Worm (Caenorhabditis elegans) whole organism, L4 larva: ENCODE results near the gene tbb-2.

Experiments
- D1046.2 ChIP-seq: fragments of 200-800 bp; sonication (Bioruptor generic); IDR thresholded peaks from 2 replicates; pipeline ENCODE4 v1.3.6; 2022; ENCODE audit warnings: missing genetic modification characterization, missing compliant biosample characterization
- F26F4.8 ChIP-seq: fragments of 200-800 bp; sonication (Bioruptor generic); conservative IDR thresholded peaks from 2 replicates; pipeline ENCODE4 v1.3.6; 2022; ENCODE audit warnings: missing genetic modification characterization, missing compliant biosample characterization
- F37D6.2 ChIP-seq: sonication (generic microtip); optimal IDR thresholded peaks from 2 replicates; lab custom pipeline; 2016; ENCODE audit warnings: mild to moderate bottlenecking, missing genetic modification characterization, missing compliant biosample characterization
- T26A8.4 ChIP-seq: fragments of 200-800 bp; sonication (Bioruptor generic); IDR thresholded peaks from 2 replicates; pipeline ENCODE4 v1.3.6; 2022; ENCODE audit warnings: missing genetic modification characterization, missing compliant biosample characterization
- attf-4 ChIP-seq: sonication (generic microtip); optimal IDR thresholded peaks from 3 replicates; lab custom pipeline; 2017; ENCODE audit warnings: missing biosample characterization, missing genetic modification characterization
- ceh-20 ChIP-seq: fragments of 200-800 bp; sonication (Bioruptor generic); IDR thresholded peaks from 2 replicates; pipeline ENCODE4 v1.3.6; 2022; ENCODE audit warnings: missing genetic modification reagents, missing genetic modification characterization, missing compliant biosample characterization
- ceh-28 ChIP-seq: fragments of 150-350 bp; optimal IDR thresholded peaks from 2 replicates; lab custom pipeline; 2014; ENCODE audit warnings: missing biosample characterization, missing genetic modification reagents, missing genetic modification characterization
- ceh-32 ChIP-seq: sonication (generic microtip); optimal IDR thresholded peaks from 2 replicates; lab custom pipeline; 2016; ENCODE audit warnings: mild to moderate bottlenecking, missing genetic modification characterization, missing compliant biosample characterization; ENCODE audit not compliant: poor library complexity
- ceh-62 ChIP-seq: sonication (generic microtip); optimal IDR thresholded peaks from 2 replicates; lab custom pipeline; 2017; ENCODE audit warnings: missing biosample characterization, missing genetic modification characterization
- daf-12 ChIP-seq: fragments of 150-350 bp; optimal IDR thresholded peaks from 2 replicates; lab custom pipeline; 2014; ENCODE audit warnings: missing biosample characterization, missing genetic modification reagents, missing genetic modification characterization
- daf-19 ChIP-seq: fragments of 200-800 bp; sonication (Bioruptor generic); conservative IDR thresholded peaks from 2 replicates; pipeline ENCODE4 v1.3.6; 2022; ENCODE audit warnings: missing genetic modification characterization, missing compliant biosample characterization
- daf-8 ChIP-seq: fragments of 200-800 bp; sonication (Bioruptor generic); IDR thresholded peaks from 2 replicates; pipeline ENCODE4 v1.3.6; 2022; ENCODE audit warnings: missing genetic modification characterization, missing compliant biosample characterization
- dmd-6 ChIP-seq: fragments of 200-800 bp; sonication (Bioruptor generic); IDR thresholded peaks from 2 replicates; pipeline ENCODE4 v1.3.6; 2022; ENCODE audit warnings: missing genetic modification reagents, missing genetic modification characterization, missing compliant biosample characterization
- dmd-8 ChIP-seq: fragments of 200-800 bp; sonication (Bioruptor generic); IDR thresholded peaks from 2 replicates; pipeline ENCODE4 v1.3.6; 2022; ENCODE audit warnings: missing genetic modification characterization, missing compliant biosample characterization
- duxl-1 ChIP-seq: sonication (generic microtip); optimal IDR thresholded peaks from 2 replicates; lab custom pipeline; 2016; ENCODE audit warnings: mild to moderate bottlenecking, missing genetic modification characterization, moderate library complexity, missing compliant biosample characterization; ENCODE audit not compliant: poor library complexity
- dve-1 ChIP-seq: sonication (generic microtip); optimal IDR thresholded peaks from 2 replicates; lab custom pipeline; 2017; ENCODE audit warnings: antibody characterized with exemption, mild to moderate bottlenecking, missing genetic modification characterization, missing compliant biosample characterization; ENCODE audit not compliant: insufficient read depth
- egl-27 ChIP-seq: sonication (generic microtip); optimal IDR thresholded peaks from 3 replicates; lab custom pipeline; 2017; ENCODE audit warnings: missing biosample characterization, missing genetic modification reagents, missing genetic modification characterization
- fkh-10 ChIP-seq: fragments of 150-350 bp; optimal IDR thresholded peaks from 2 replicates; lab custom pipeline; 2014; ENCODE audit warnings: missing biosample characterization, missing genetic modification reagents, missing genetic modification characterization
- fos-1 ChIP-seq: fragments of 150-350 bp; optimal IDR thresholded peaks from 2 replicates; lab custom pipeline; 2014; ENCODE audit warnings: missing biosample characterization, missing genetic modification characterization
- hif-1 ChIP-seq, 2 experiments: sonication (generic microtip); optimal IDR thresholded peaks; 2 replicates each; lab custom pipeline; 2016 to 2017; ENCODE audit warnings: missing compliant biosample characterization in 2 of 2, missing genetic modification characterization in 2 of 2, missing genetic modification reagents in 2 of 2, missing genotype in 2 of 2, mild to moderate bottlenecking in 1 of 2
- hlh-11 ChIP-seq: fragments of 200-800 bp; sonication (Bioruptor generic); optimal IDR thresholded peaks from 2 replicates; lab custom pipeline; 2018; ENCODE audit warnings: mild to moderate bottlenecking, missing genetic modification characterization, missing compliant biosample characterization
- hlh-30 ChIP-seq: sonication (generic microtip); optimal IDR thresholded peaks from 2 replicates; lab custom pipeline; 2017; ENCODE audit warnings: antibody characterized with exemption, mild to moderate bottlenecking, missing genetic modification characterization, missing compliant biosample characterization; ENCODE audit not compliant: insufficient read depth
- hmg-1.1 ChIP-seq: fragments of 200-800 bp; sonication (Bioruptor generic); IDR thresholded peaks from 2 replicates; pipeline ENCODE4 v1.3.6; 2022; ENCODE audit warnings: missing genetic modification reagents, missing genetic modification characterization, missing compliant biosample characterization
- lin-1 ChIP-seq: fragments of 200-800 bp; sonication (Bioruptor generic); IDR thresholded peaks from 2 replicates; pipeline ENCODE4 v1.3.6; 2022; ENCODE audit warnings: missing genetic modification reagents, missing genetic modification characterization, missing compliant biosample characterization
- lin-29 ChIP-seq: fragments of 200-800 bp; sonication (Bioruptor generic); IDR thresholded peaks from 2 replicates; pipeline ENCODE4 v1.3.6; 2022; ENCODE audit warnings: missing genetic modification reagents, missing genetic modification characterization, missing compliant biosample characterization
- lir-3 ChIP-seq: sonication (generic microtip); optimal IDR thresholded peaks from 2 replicates; lab custom pipeline; 2016; ENCODE audit warnings: mild to moderate bottlenecking, missing genetic modification characterization, missing compliant biosample characterization
- lsy-2 ChIP-seq, 2 experiments: fragments of 150-350 bp in 1 of 2; sonication (generic microtip) in 1 of 2; optimal IDR thresholded peaks; 2 replicates each; lab custom pipeline; 2014 to 2017; ENCODE audit warnings: missing biosample characterization in 2 of 2, missing genetic modification characterization in 2 of 2
- mep-1 ChIP-seq: fragments of 150-350 bp; sonication (generic microtip); optimal IDR thresholded peaks from 3 replicates; lab custom pipeline; 2014; ENCODE audit warnings: missing biosample characterization, missing genetic modification characterization
- mes-2 ChIP-seq: sonication (generic microtip); optimal IDR thresholded peaks from 2 replicates; lab custom pipeline; 2016; ENCODE audit warnings: missing genotype, mild to moderate bottlenecking, missing genetic modification characterization, missing compliant biosample characterization; ENCODE audit not compliant: poor library complexity, severe bottlenecking
- mxl-2 ChIP-seq: fragments of 200-800 bp; sonication (Bioruptor generic); conservative IDR thresholded peaks from 2 replicates; pipeline ENCODE4 v1.3.6; 2022; ENCODE audit warnings: missing genetic modification reagents, missing genetic modification characterization, missing compliant biosample characterization
- nhr-10 ChIP-seq: fragments of 150-350 bp; optimal IDR thresholded peaks from 2 replicates; lab custom pipeline; 2014; ENCODE audit warnings: missing biosample characterization, missing genetic modification characterization
- nhr-11 ChIP-seq: fragments of 150-350 bp; optimal IDR thresholded peaks from 2 replicates; lab custom pipeline; 2014; ENCODE audit warnings: missing biosample characterization, missing genetic modification characterization
- nhr-28 ChIP-seq: fragments of 150-350 bp; optimal IDR thresholded peaks from 2 replicates; lab custom pipeline; 2014; ENCODE audit warnings: missing biosample characterization, missing genetic modification characterization
- nhr-42 ChIP-seq: fragments of 200-800 bp; sonication (Bioruptor generic); IDR thresholded peaks from 2 replicates; pipeline ENCODE4 v1.3.6; 2022; ENCODE audit warnings: missing genetic modification characterization, missing compliant biosample characterization
- rbr-2 ChIP-seq: sonication (generic microtip); optimal IDR thresholded peaks from 2 replicates; lab custom pipeline; 2016; ENCODE audit warnings: missing genotype, missing genetic modification characterization, missing compliant biosample characterization
- saeg-2 ChIP-seq: fragments of 200-800 bp; sonication (Bioruptor generic); IDR thresholded peaks from 2 replicates; pipeline ENCODE4 v1.3.6; 2022; ENCODE audit warnings: missing genetic modification reagents, missing genetic modification characterization, missing compliant biosample characterization
- sdz-12 ChIP-seq: fragments of 200-800 bp; sonication (Bioruptor generic); optimal IDR thresholded peaks from 2 replicates; lab custom pipeline; 2018; ENCODE audit warnings: mild to moderate bottlenecking, missing genetic modification characterization, missing compliant biosample characterization
- set-16 ChIP-seq: fragments of 200-800 bp; sonication (Bioruptor generic); IDR thresholded peaks from 2 replicates; pipeline ENCODE4 v1.3.6; 2022; ENCODE audit warnings: missing genetic modification reagents, missing genetic modification characterization, missing compliant biosample characterization
- snpc-4 ChIP-seq: fragments of 150-350 bp; optimal IDR thresholded peaks from 2 replicates; lab custom pipeline; 2014; ENCODE audit warnings: missing biosample characterization, missing genetic modification characterization
- spr-1 ChIP-seq: sonication (generic microtip); optimal IDR thresholded peaks from 2 replicates; lab custom pipeline; 2016; ENCODE audit warnings: mild to moderate bottlenecking, missing genetic modification characterization, missing compliant biosample characterization
- tag-97 ChIP-seq: fragments of 200-800 bp; sonication (Bioruptor generic); IDR thresholded peaks from 2 replicates; pipeline ENCODE4 v1.3.6; 2022; ENCODE audit warnings: missing genetic modification characterization, missing compliant biosample characterization
- tra-1 ChIP-seq: fragments of 200-800 bp; sonication (Bioruptor generic); IDR thresholded peaks from 2 replicates; pipeline ENCODE4 v1.3.6; 2022; ENCODE audit warnings: missing genetic modification reagents, missing genetic modification characterization, missing compliant biosample characterization
- unc-39 ChIP-seq: sonication (generic microtip); optimal IDR thresholded peaks from 2 replicates; lab custom pipeline; 2017; ENCODE audit warnings: missing biosample characterization, missing genetic modification characterization
- vab-7 ChIP-seq: fragments of 200-800 bp; sonication (Bioruptor generic); IDR thresholded peaks from 2 replicates; pipeline ENCODE4 v1.3.6; 2022; ENCODE audit warnings: missing genetic modification reagents, missing genetic modification characterization, missing compliant biosample characterization
- zfp-3 ChIP-seq: fragments of 200-800 bp; sonication (Bioruptor generic); conservative IDR thresholded peaks from 2 replicates; pipeline ENCODE4 v1.3.6; 2022; ENCODE audit warnings: missing genetic modification reagents, missing genetic modification characterization, missing compliant biosample characterization
- zip-2 ChIP-seq: fragments of 150-350 bp; optimal IDR thresholded peaks from 2 replicates; lab custom pipeline; 2014; ENCODE audit warnings: missing biosample characterization, missing genetic modification characterization
- ztf-11 ChIP-seq: fragments of 150-350 bp; optimal IDR thresholded peaks from 2 replicates; lab custom pipeline; 2014; ENCODE audit warnings: missing biosample characterization, missing genetic modification characterization

The tbb-2 gene

ce11 chrIII:4017527-4017926, at the start of gene tbb-2:
tbb-2 (minus strand) TSS chrIII:4017627.
- TF ChIP-seq mep-1 (tag; lab: Kevin White, UChicago) (no peak), sdz-12 (no peak), ceh-28 (no peak), tra-1 (GFP tag; lab: Robert Waterston, UW) (no peak), egl-27 (tag; lab: Kevin White, UChicago) (no peak), lir-3 (tag; lab: Kevin White, UChicago) (no peak), lin-29 (GFP tag; lab: Robert Waterston, UW) (no peak), nhr-11 (no peak), tag-97 (GFP tag; lab: Robert Waterston, UW) (no peak), spr-1 (tag; lab: Kevin White, UChicago) (no peak), daf-8 (GFP tag; lab: Robert Waterston, UW) (no peak), set-16 (GFP tag; lab: Robert Waterston, UW) (no peak), zfp-3 (no peak), vab-7 (GFP tag; lab: Robert Waterston, UW) (no peak)

ce11 chrIII:4066333-4066732, 48.9 kb upstream of the tbb-2 start, which contains the start of gene unc-79:
unc-79 (plus strand) TSS chrIII:4066633.
- TF ChIP-seq fkh-10 (peak; percentile 39), hif-1 (tag; optimal IDR thresholded peaks at IDR 0.05; lab: Kevin White, UChicago) (no peak)

DNA sequence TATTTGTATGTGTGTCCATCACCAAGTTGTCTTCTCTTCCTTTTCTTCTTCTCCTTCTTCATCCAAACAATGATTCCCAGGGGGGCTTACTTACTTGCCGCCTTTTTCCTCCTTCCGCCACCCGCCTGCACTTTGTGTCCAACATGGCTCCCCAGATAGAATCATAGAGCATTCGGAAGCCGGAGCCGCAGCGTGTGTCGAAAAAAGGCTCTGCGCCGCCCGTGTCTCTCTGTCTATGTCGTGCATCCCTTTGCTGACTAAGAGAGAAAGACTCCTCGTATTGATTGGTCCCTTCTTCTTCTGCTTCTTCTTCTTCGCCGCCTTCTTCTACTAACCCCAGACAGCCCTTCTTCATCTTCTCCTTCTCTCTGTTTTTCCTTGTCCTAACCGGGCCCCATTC, 46.3 kb upstream of the tbb-2 start:
- TF ChIP-seq ceh-20 (GFP tag; lab: Robert Waterston, UW) (peak; percentile 40; the same call in 1 of the 2 replicates), rbr-2 (tag; lab: Kevin White, UChicago) (peak; percentile 72), dmd-6 (GFP tag; lab: Robert Waterston, UW) (0 out of 2 replicates have a peak, but pooled peaks have one; percentile 7), nhr-42 (GFP tag; lab: Robert Waterston, UW) (no peak), daf-19 (no peak), attf-4 (tag; lab: Kevin White, UChicago) (no peak), nhr-28 (no peak), lsy-2 (tag; optimal IDR thresholded peaks at IDR 0.05; lab: Kevin White, UChicago) (peak; percentile 46 to 48), snpc-4 (tag; lab: Kevin White, UChicago) (no peak), ceh-28 (peak; percentile 8), mxl-2 (no peak), mes-2 (tag; lab: Kevin White, UChicago) (peak; percentile 49), zfp-3 (no peak), F37D6.2 (tag; lab: Kevin White, UChicago) (peak; percentile 51), fkh-10 (no peak), hmg-1.1 (GFP tag; lab: Robert Waterston, UW) (peak; percentile 78), saeg-2 (GFP tag; lab: Robert Waterston, UW) (no peak), spr-1 (tag; lab: Kevin White, UChicago) (no peak), tra-1 (GFP tag; lab: Robert Waterston, UW) (no peak), unc-39 (tag; lab: Kevin White, UChicago) (no peak), ceh-32 (tag; lab: Kevin White, UChicago) (no peak), hlh-30 (peak; percentile 18), T26A8.4 (GFP tag; lab: Robert Waterston, UW) (no peak), tag-97 (GFP tag; lab: Robert Waterston, UW) (no peak), ceh-62 (tag; lab: Kevin White, UChicago) (no peak), dmd-8 (GFP tag; lab: Robert Waterston, UW) (no peak), duxl-1 (tag; lab: Kevin White, UChicago) (no peak), lin-1 (GFP tag; lab: Robert Waterston, UW) (no peak), hlh-11 (no peak), nhr-10 (no peak), fos-1 (tag; lab: Kevin White, UChicago) (no peak), dve-1 (tag; lab: Kevin White, UChicago) (no peak), zip-2 (tag; lab: Kevin White, UChicago) (no peak), daf-12 (tag; lab: Kevin White, UChicago) (no peak), F26F4.8 (GFP tag; lab: Robert Waterston, UW) (no peak), ztf-11 (tag; lab: Kevin White, UChicago) (no peak), set-16 (GFP tag; lab: Robert Waterston, UW) (peak; percentile 72), D1046.2 (GFP tag; lab: Robert Waterston, UW) (0 out of 2 replicates have a peak, but pooled peaks have one; percentile 11), lir-3 (tag; lab: Kevin White, UChicago) (no peak)
